Worm (Caenorhabditis elegans) whole organism, early embryonic: ENCODE results near the gene W07G4.5.

Experiments used
- B0310.2 ChIP-seq: sonication (generic microtip); optimal IDR thresholded peaks from 2 replicates; lab custom pipeline; 2016; ENCODE audit warnings: mild to moderate bottlenecking, missing genetic modification characterization, missing compliant biosample characterization
- F13C5.2 ChIP-seq: sonication (generic microtip); optimal IDR thresholded peaks from 2 replicates; lab custom pipeline; 2017; ENCODE audit warnings: mild to moderate bottlenecking, missing genetic modification characterization, inconsistent platforms, missing compliant biosample characterization
- aly-1 ChIP-seq: sonication (generic microtip); optimal IDR thresholded peaks from 2 replicates; lab custom pipeline; 2016; ENCODE audit warnings: missing genetic modification characterization, missing compliant biosample characterization
- ama-1 ChIP-seq: fragments of 150-350 bp; optimal IDR thresholded peaks from 2 replicates; lab custom pipeline; 2014
- ceh-13 ChIP-seq: fragments of 200-800 bp; sonication (Bioruptor generic); optimal IDR thresholded peaks from 2 replicates; lab custom pipeline; 2018; ENCODE audit warnings: mild to moderate bottlenecking, missing genetic modification characterization, missing compliant biosample characterization
- ceh-36 ChIP-seq: sonication (generic microtip); optimal IDR thresholded peaks from 2 replicates; lab custom pipeline; 2016; ENCODE audit warnings: missing genetic modification characterization, inconsistent platforms, missing compliant biosample characterization
- ets-7 ChIP-seq: sonication (generic microtip); optimal IDR thresholded peaks from 2 replicates; lab custom pipeline; 2016; ENCODE audit warnings: missing genotype, missing genetic modification characterization, missing compliant biosample characterization
- flt-1 ChIP-seq: fragments of 200-800 bp; sonication (Bioruptor generic); IDR thresholded peaks from 2 replicates; pipeline ENCODE4 v1.3.6; 2022; ENCODE audit warnings: missing genetic modification characterization, missing compliant biosample characterization
- hmbx-1 ChIP-seq: sonication (generic microtip); optimal IDR thresholded peaks from 2 replicates; lab custom pipeline; 2016; ENCODE audit warnings: mild to moderate bottlenecking, missing genetic modification characterization, missing compliant biosample characterization
- hmg-4 ChIP-seq: fragments of 200-800 bp; sonication (Bioruptor generic); optimal IDR thresholded peaks from 2 replicates; lab custom pipeline; 2018; ENCODE audit warnings: mild to moderate bottlenecking, missing genetic modification characterization, missing compliant biosample characterization
- hnd-1 ChIP-seq: sonication (generic microtip); optimal IDR thresholded peaks from 2 replicates; lab custom pipeline; 2016; ENCODE audit warnings: missing genetic modification characterization, missing compliant biosample characterization
- pes-1 ChIP-seq: fragments of 200-800 bp; sonication (Bioruptor generic); IDR thresholded peaks from 2 replicates; pipeline ENCODE4 v1.3.6; 2022; ENCODE audit warnings: missing genetic modification reagents, missing genetic modification characterization, missing compliant biosample characterization
- scrt-1 ChIP-seq: fragments of 200-800 bp; sonication (Bioruptor generic); IDR thresholded peaks from 2 replicates; pipeline ENCODE4 v1.3.6; 2022; ENCODE audit warnings: missing genetic modification characterization, missing compliant biosample characterization
- sea-1 ChIP-seq: fragments of 200-800 bp; sonication (Bioruptor generic); conservative IDR thresholded peaks from 2 replicates; pipeline ENCODE4 v1.3.6; 2022; ENCODE audit warnings: missing genetic modification characterization, missing compliant biosample characterization
- tbx-11 ChIP-seq: fragments of 200-800 bp; sonication (Bioruptor generic); IDR thresholded peaks from 2 replicates; pipeline ENCODE4 v1.3.6; 2022; ENCODE audit warnings: missing genetic modification characterization, missing compliant biosample characterization
- tbx-37 ChIP-seq: fragments of 200-800 bp; sonication (Bioruptor generic); conservative IDR thresholded peaks from 2 replicates; pipeline ENCODE4 v1.3.6; 2022; ENCODE audit warnings: missing genetic modification reagents, missing genetic modification characterization, missing compliant biosample characterization
- tra-4 ChIP-seq: sonication (generic microtip); optimal IDR thresholded peaks from 2 replicates; lab custom pipeline; 2017; ENCODE audit warnings: missing genetic modification characterization, missing compliant biosample characterization

The W07G4.5 gene

ce11 chrV:13047574-13048030 lies at the start of gene W07G4.5:
Gene W07G4.5, plus strand, starts transcription at chrV:13047980.
- TF ChIP-seq aly-1 (tag; lab: Kevin White, UChicago) (no peak), F13C5.2 (tag; lab: Kevin White, UChicago) (no peak), scrt-1 (GFP tag; lab: Robert Waterston, UW) (no peak), tbx-11 (GFP tag; lab: Robert Waterston, UW) (no peak), hmbx-1 (no peak)

ce11 chrV:12999559-12999958 lies 48.2 kb upstream of the W07G4.5 start, which contains the start of gene far-4:
Gene far-4, minus strand, starts transcription at chrV:12999659.
- no peak for TF ChIP-seq hnd-1 (tag; lab: Kevin White, UChicago)
- no peak for TF ChIP-seq B0310.2 (tag; lab: Kevin White, UChicago)
- no peak for TF ChIP-seq ets-7 (tag; lab: Kevin White, UChicago)

- TF ChIP-seq pes-1 (GFP tag; lab: Robert Waterston, UW): no peak
- TF ChIP-seq ceh-13: no peak
- TF ChIP-seq tbx-11 (GFP tag; lab: Robert Waterston, UW): no peak
- no peak for TF ChIP-seq tbx-37 (GFP tag; lab: Robert Waterston, UW)
- TF ChIP-seq hmbx-1: no peak
- TF ChIP-seq aly-1 (tag; lab: Kevin White, UChicago): no peak
- no peak for TF ChIP-seq B0310.2 (tag; lab: Kevin White, UChicago)
- TF ChIP-seq hnd-1 (tag; lab: Kevin White, UChicago): no peak
- TF ChIP-seq ets-7 (tag; lab: Kevin White, UChicago): no peak
- TF ChIP-seq scrt-1 (GFP tag; lab: Robert Waterston, UW): no peak
- no peak for TF ChIP-seq ama-1 (lab: Kevin White, UChicago)
- no peak for TF ChIP-seq ceh-36
- TF ChIP-seq F13C5.2 (tag; lab: Kevin White, UChicago): no peak
- TF ChIP-seq hmg-4 (GFP tag; lab: Kevin White, UChicago): no peak
- TF ChIP-seq sea-1 (GFP tag; lab: Robert Waterston, UW): no peak
- no peak for TF ChIP-seq tra-4
- no peak for TF ChIP-seq flt-1 (GFP tag; lab: Robert Waterston, UW)
Measured at ce11 chrV:13000068-13000467, 47.7 kb upstream of the W07G4.5 start.

- TF ChIP-seq ets-7 (tag; lab: Kevin White, UChicago): no peak
- TF ChIP-seq ceh-36: no peak
- TF ChIP-seq hnd-1 (tag; lab: Kevin White, UChicago): no peak
- no peak for TF ChIP-seq pes-1 (GFP tag; lab: Robert Waterston, UW)
- no peak for TF ChIP-seq ceh-13
- TF ChIP-seq aly-1 (tag; lab: Kevin White, UChicago): no peak
- no peak for TF ChIP-seq scrt-1 (GFP tag; lab: Robert Waterston, UW)
Measured at ce11 chrV:13002070-13002469, 45.7 kb upstream of the W07G4.5 start, which contains the start of gene inft-2. Gene inft-2, plus strand, starts transcription at chrV:13002317.

ce11 chrV:13003378-13003777 lies 44.4 kb upstream of the W07G4.5 start:
- TF ChIP-seq aly-1 (tag; lab: Kevin White, UChicago) (peak; percentile 88), tra-4 (peak; percentile 8), ceh-13 (peak; percentile 76), ceh-36 (peak; percentile 84), scrt-1 (GFP tag; lab: Robert Waterston, UW) (peak; percentile 91), ets-7 (tag; lab: Kevin White, UChicago) (peak; percentile 86), F13C5.2 (tag; lab: Kevin White, UChicago) (peak; percentile 70), hnd-1 (tag; lab: Kevin White, UChicago) (peak; percentile 82), ama-1 (lab: Kevin White, UChicago) (no peak), tbx-37 (GFP tag; lab: Robert Waterston, UW) (peak; percentile 83), sea-1 (GFP tag; lab: Robert Waterston, UW) (peak; percentile 89), hmbx-1 (peak; percentile 68), hmg-4 (GFP tag; lab: Kevin White, UChicago) (peak; percentile 88), B0310.2 (tag; lab: Kevin White, UChicago) (peak; percentile 86), tbx-11 (GFP tag; lab: Robert Waterston, UW) (peak; percentile 88), flt-1 (GFP tag; lab: Robert Waterston, UW) (peak; percentile 89), pes-1 (GFP tag; lab: Robert Waterston, UW) (peak; percentile 92)

ce11 chrV:13004374-13004773 lies 43.4 kb upstream of the W07G4.5 start:
- TF ChIP-seq ets-7 (tag; lab: Kevin White, UChicago) (no peak), ceh-36 (no peak), tra-4 (no peak), B0310.2 (tag; lab: Kevin White, UChicago) (no peak), ama-1 (lab: Kevin White, UChicago) (no peak), hmbx-1 (no peak), aly-1 (tag; lab: Kevin White, UChicago) (no peak), tbx-37 (GFP tag; lab: Robert Waterston, UW) (no peak), hmg-4 (GFP tag; lab: Kevin White, UChicago) (no peak), flt-1 (GFP tag; lab: Robert Waterston, UW) (no peak), F13C5.2 (tag; lab: Kevin White, UChicago) (no peak), tbx-11 (GFP tag; lab: Robert Waterston, UW) (no peak), ceh-13 (no peak), hnd-1 (tag; lab: Kevin White, UChicago) (no peak), pes-1 (GFP tag; lab: Robert Waterston, UW) (no peak), scrt-1 (GFP tag; lab: Robert Waterston, UW) (no peak), sea-1 (GFP tag; lab: Robert Waterston, UW) (no peak)

- no peak for TF ChIP-seq aly-1 (tag; lab: Kevin White, UChicago)
- no peak for TF ChIP-seq hmg-4 (GFP tag; lab: Kevin White, UChicago)
- no peak for TF ChIP-seq ceh-13
- no peak for TF ChIP-seq sea-1 (GFP tag; lab: Robert Waterston, UW)
- TF ChIP-seq tbx-37 (GFP tag; lab: Robert Waterston, UW): no peak
- no peak for TF ChIP-seq scrt-1 (GFP tag; lab: Robert Waterston, UW)
- TF ChIP-seq B0310.2 (tag; lab: Kevin White, UChicago): no peak
- TF ChIP-seq F13C5.2 (tag; lab: Kevin White, UChicago): no peak
- no peak for TF ChIP-seq hmbx-1
- no peak for TF ChIP-seq ets-7 (tag; lab: Kevin White, UChicago)
- TF ChIP-seq flt-1 (GFP tag; lab: Robert Waterston, UW): no peak
- TF ChIP-seq ceh-36: no peak
- TF ChIP-seq ama-1 (lab: Kevin White, UChicago): no peak
- TF ChIP-seq pes-1 (GFP tag; lab: Robert Waterston, UW): no peak
Measured at ce11 chrV:13006754-13007153, 41.0 kb upstream of the W07G4.5 start.
